Fruit fly (Drosophila melanogaster) whole organism, embryonic: ENCODE data around the gene Spt7.

Source experiments
- Blimp-1 ChIP-seq: fragments of 200-800 bp; sonication (Bioruptor generic); optimal IDR thresholded peaks from 3 replicates; lab custom pipeline; 2018; ENCODE audit warnings: missing biosample characterization, missing genetic modification characterization, mild to moderate bottlenecking, moderate library complexity, missing genetic modification reagents
- Bteb2 ChIP-seq: fragments of 200-800 bp; sonication (Bioruptor generic); optimal IDR thresholded peaks from 2 replicates; lab custom pipeline; 2016; ENCODE audit warnings: missing biosample characterization, missing genetic modification characterization
- C15 ChIP-seq: fragments of 200-800 bp; sonication (Bioruptor generic); IDR thresholded peaks from 3 replicates; pipeline ENCODE4 v1.3.6; 2022; ENCODE audit warnings: missing biosample characterization, missing genetic modification characterization
- CG10462 ChIP-seq: fragments of 200-800 bp; sonication (Bioruptor generic); optimal IDR thresholded peaks from 2 replicates; lab custom pipeline; 2016; ENCODE audit warnings: missing biosample characterization, missing genetic modification characterization
- CG11504 ChIP-seq: fragments of 200-800 bp; sonication (Bioruptor generic); optimal IDR thresholded peaks from 3 replicates; lab custom pipeline; 2019; ENCODE audit warnings: missing biosample characterization, mild to moderate bottlenecking, missing genetic modification characterization, moderate library complexity
- CG11723 ChIP-seq: fragments of 200-800 bp; sonication (Bioruptor generic); optimal IDR thresholded peaks from 2 replicates; lab custom pipeline; 2017; ENCODE audit warnings: missing biosample characterization, mild to moderate bottlenecking, missing genetic modification characterization
- CG13424 ChIP-seq: fragments of 200-800 bp; sonication (Bioruptor generic); optimal IDR thresholded peaks from 2 replicates; lab custom pipeline; 2019; ENCODE audit warnings: missing biosample characterization, mild to moderate bottlenecking, missing genetic modification characterization, moderate library complexity
- CG1602 ChIP-seq: fragments of 200-800 bp; sonication (Bioruptor generic); optimal IDR thresholded peaks from 3 replicates; lab custom pipeline; 2016; ENCODE audit warnings: missing biosample characterization, missing genetic modification characterization
- CG16863 ChIP-seq: fragments of 200-800 bp; sonication (Bioruptor generic); optimal IDR thresholded peaks from 3 replicates; lab custom pipeline; 2016; ENCODE audit warnings: missing biosample characterization, missing genetic modification characterization
- CG2199 ChIP-seq: fragments of 200-800 bp; sonication (Bioruptor generic); IDR thresholded peaks from 3 replicates; pipeline ENCODE4 v1.3.6; 2022; ENCODE audit warnings: missing biosample characterization, missing genetic modification characterization
- CG2889 ChIP-seq: fragments of 200-800 bp; sonication (Bioruptor generic); IDR thresholded peaks from 3 replicates; pipeline ENCODE4 v1.3.6; 2022; ENCODE audit warnings: missing biosample characterization, missing genetic modification characterization
- CG30431 ChIP-seq: fragments of 200-800 bp; sonication (Bioruptor generic); optimal IDR thresholded peaks from 2 replicates; lab custom pipeline; 2017; ENCODE audit warnings: missing biosample characterization, missing genetic modification characterization
- CG31365 ChIP-seq: fragments of 200-800 bp; sonication (Bioruptor generic); optimal IDR thresholded peaks from 2 replicates; lab custom pipeline; 2018; ENCODE audit warnings: missing biosample characterization, mild to moderate bottlenecking, missing genetic modification characterization
- CG3995 ChIP-seq: fragments of 200-800 bp; sonication (Bioruptor generic); optimal IDR thresholded peaks from 3 replicates; lab custom pipeline; 2016; ENCODE audit warnings: missing biosample characterization, missing genetic modification characterization
- CG4360 ChIP-seq: fragments of 200-800 bp; sonication (Bioruptor generic); IDR thresholded peaks from 2 replicates; pipeline ENCODE4 v1.3.6; 2022; ENCODE audit warnings: missing biosample characterization, missing genetic modification characterization
- CG6689 ChIP-seq: fragments of 200-800 bp; sonication (Bioruptor generic); IDR thresholded peaks from 2 replicates; pipeline ENCODE4 v1.3.6; 2022; ENCODE audit warnings: missing biosample characterization, missing genetic modification characterization
- CG6791 ChIP-seq: fragments of 200-800 bp; sonication (Bioruptor generic); IDR thresholded peaks from 3 replicates; pipeline ENCODE4 v1.3.6; 2022; ENCODE audit warnings: missing biosample characterization, missing genetic modification characterization; ENCODE audit not compliant: partially characterized antibody
- CG6813 ChIP-seq: fragments of 200-800 bp; sonication (Bioruptor generic); optimal IDR thresholded peaks from 2 replicates; lab custom pipeline; 2017; ENCODE audit warnings: missing biosample characterization, missing genetic modification characterization, mild to moderate bottlenecking, moderate library complexity, missing genetic modification reagents
- CG7928 ChIP-seq: fragments of 200-800 bp; sonication (Bioruptor generic); optimal IDR thresholded peaks from 2 replicates; lab custom pipeline; 2017; ENCODE audit warnings: missing biosample characterization, mild to moderate bottlenecking, missing genetic modification characterization
- CG8281 ChIP-seq: fragments of 200-800 bp; sonication (Bioruptor generic); optimal IDR thresholded peaks from 2 replicates; lab custom pipeline; 2018; ENCODE audit warnings: missing biosample characterization, mild to moderate bottlenecking, missing genetic modification characterization, moderate library complexity
- CrebB ChIP-seq: fragments of 200-800 bp; sonication (Bioruptor generic); optimal IDR thresholded peaks from 3 replicates; lab custom pipeline; 2018; ENCODE audit warnings: missing biosample characterization, mild to moderate bottlenecking, missing genetic modification characterization
- E2f1 ChIP-seq: fragments of 200-800 bp; sonication (Bioruptor generic); IDR thresholded peaks from 2 replicates; pipeline ENCODE4 v1.3.6; 2022; ENCODE audit warnings: missing biosample characterization, missing genetic modification characterization
- HHEX ChIP-seq: fragments of 200-800 bp; sonication (Bioruptor generic); optimal IDR thresholded peaks from 3 replicates; lab custom pipeline; 2017; ENCODE audit warnings: missing biosample characterization, mild to moderate bottlenecking, missing genetic modification characterization, missing genetic modification reagents
- Hand ChIP-seq: fragments of 200-800 bp; sonication (Bioruptor generic); optimal IDR thresholded peaks from 2 replicates; lab custom pipeline; 2017; ENCODE audit warnings: mild to moderate bottlenecking, missing biosample characterization, missing genetic modification reagents, missing genetic modification characterization
- Lpt ChIP-seq: fragments of >200 bp; optimal IDR thresholded peaks from 2 replicates; lab custom pipeline; 2018; ENCODE audit warnings: missing biosample characterization, missing genetic modification characterization
- Nf-YB ChIP-seq: fragments of 200-800 bp; sonication (Bioruptor generic); optimal IDR thresholded peaks from 3 replicates; lab custom pipeline; 2019; ENCODE audit warnings: missing biosample characterization, mild to moderate bottlenecking, missing genetic modification characterization, moderate library complexity
- NfI ChIP-seq: fragments of 200-800 bp; sonication (Bioruptor generic); optimal IDR thresholded peaks from 3 replicates; lab custom pipeline; 2018; ENCODE audit warnings: missing biosample characterization, mild to moderate bottlenecking, missing genetic modification characterization, moderate library complexity
- Opbp ChIP-seq: fragments of 200-800 bp; sonication (Bioruptor generic); IDR thresholded peaks from 3 replicates; pipeline ENCODE4 v1.3.6; 2022; ENCODE audit warnings: missing biosample characterization, missing genetic modification characterization; ENCODE audit not compliant: partially characterized antibody
- Ptx1 ChIP-seq: fragments of 200-800 bp; sonication (Bioruptor generic); IDR thresholded peaks from 2 replicates; pipeline ENCODE4 v1.3.6; 2022; ENCODE audit warnings: missing biosample characterization, missing genetic modification characterization
- Sox100B ChIP-seq: fragments of 200-800 bp; sonication (Bioruptor generic); optimal IDR thresholded peaks from 3 replicates; lab custom pipeline; 2018; ENCODE audit warnings: missing biosample characterization, mild to moderate bottlenecking, missing genetic modification characterization
- Xbp1 ChIP-seq: fragments of 200-800 bp; sonication (Bioruptor generic); optimal IDR thresholded peaks from 3 replicates; lab custom pipeline; 2016; ENCODE audit warnings: missing biosample characterization, mild to moderate bottlenecking, missing genetic modification characterization
- bab2 ChIP-seq: fragments of 200-800 bp; sonication (Bioruptor generic); optimal IDR thresholded peaks from 2 replicates; lab custom pipeline; 2016; ENCODE audit warnings: missing biosample characterization, missing genetic modification characterization
- btn ChIP-seq: fragments of 200-800 bp; sonication (Bioruptor generic); optimal IDR thresholded peaks from 2 replicates; lab custom pipeline; 2016; ENCODE audit warnings: missing biosample characterization, missing genetic modification characterization
- cg ChIP-seq: fragments of 200-800 bp; sonication (Bioruptor generic); optimal IDR thresholded peaks from 3 replicates; lab custom pipeline; 2019; ENCODE audit warnings: missing biosample characterization, mild to moderate bottlenecking, missing genetic modification characterization, moderate library complexity
- chn ChIP-seq: fragments of 200-800 bp; sonication (Bioruptor generic); optimal IDR thresholded peaks from 2 replicates; lab custom pipeline; 2016; ENCODE audit warnings: missing biosample characterization, missing genetic modification characterization
- da ChIP-seq: fragments of 200-800 bp; sonication (Bioruptor generic); optimal IDR thresholded peaks from 2 replicates; lab custom pipeline; 2016; ENCODE audit warnings: missing biosample characterization, missing genetic modification characterization
- dmrt99B ChIP-seq: fragments of 200-800 bp; sonication (Bioruptor generic); optimal IDR thresholded peaks from 2 replicates; lab custom pipeline; 2018; ENCODE audit warnings: missing biosample characterization, mild to moderate bottlenecking, missing genetic modification characterization, moderate library complexity
- dpn ChIP-seq, 2 experiments: fragments of 200-800 bp; sonication (Bioruptor generic); optimal IDR thresholded peaks; 3 replicates each; lab custom pipeline; 2016; ENCODE audit warnings: missing biosample characterization in 2 of 2, missing genetic modification characterization in 2 of 2
- en ChIP-seq: fragments of 200-800 bp; sonication (Bioruptor generic); optimal IDR thresholded peaks from 2 replicates; lab custom pipeline; 2016; ENCODE audit warnings: missing biosample characterization, missing genetic modification characterization
- grn ChIP-seq: fragments of 200-800 bp; sonication (Bioruptor generic); optimal IDR thresholded peaks from 3 replicates; lab custom pipeline; 2017; ENCODE audit warnings: missing biosample characterization, missing genetic modification characterization
- jing ChIP-seq: fragments of 200-800 bp; sonication (Bioruptor generic); optimal IDR thresholded peaks from 2 replicates; lab custom pipeline; 2018; ENCODE audit warnings: missing biosample characterization, mild to moderate bottlenecking, missing genetic modification characterization
- nerfin-2 ChIP-seq: fragments of 200-800 bp; sonication (Bioruptor generic); IDR thresholded peaks from 2 replicates; pipeline ENCODE4 v1.3.6; 2022; ENCODE audit warnings: missing biosample characterization, missing genetic modification characterization; ENCODE audit not compliant: partially characterized antibody
- peb ChIP-seq: fragments of 200-800 bp; sonication (Bioruptor generic); IDR thresholded peaks from 2 replicates; pipeline ENCODE4 v1.3.6; 2022; ENCODE audit warnings: missing biosample characterization, missing genetic modification characterization
- ro ChIP-seq: fragments of 200-800 bp; sonication (Bioruptor generic); IDR thresholded peaks from 2 replicates; pipeline ENCODE4 v1.3.6; 2022; ENCODE audit warnings: missing biosample characterization, missing genetic modification characterization
- slbo ChIP-seq: fragments of 200-800 bp; sonication (Bioruptor generic); IDR thresholded peaks from 2 replicates; pipeline ENCODE4 v1.3.6; 2022; ENCODE audit warnings: missing biosample characterization, missing genetic modification characterization
- stwl ChIP-seq: fragments of 200-800 bp; sonication (Bioruptor generic); optimal IDR thresholded peaks from 3 replicates; lab custom pipeline; 2018; ENCODE audit warnings: missing biosample characterization, mild to moderate bottlenecking, missing genetic modification characterization, moderate library complexity
- trh ChIP-seq: fragments of 200-800 bp; sonication (Bioruptor generic); optimal IDR thresholded peaks from 2 replicates; lab custom pipeline; 2016; ENCODE audit warnings: missing biosample characterization, missing genetic modification characterization
- unc-4 ChIP-seq: fragments of 200-800 bp; sonication (Bioruptor generic); IDR thresholded peaks from 2 replicates; pipeline ENCODE4 v1.3.6; 2022; ENCODE audit warnings: missing biosample characterization, missing genetic modification characterization; ENCODE audit not compliant: partially characterized antibody
- zen2 ChIP-seq: fragments of 200-800 bp; sonication (Bioruptor generic); IDR thresholded peaks from 3 replicates; pipeline ENCODE4 v1.3.6; 2022; ENCODE audit warnings: missing biosample characterization, missing genetic modification characterization; ENCODE audit not compliant: partially characterized antibody

The Spt7 gene

DNA sequence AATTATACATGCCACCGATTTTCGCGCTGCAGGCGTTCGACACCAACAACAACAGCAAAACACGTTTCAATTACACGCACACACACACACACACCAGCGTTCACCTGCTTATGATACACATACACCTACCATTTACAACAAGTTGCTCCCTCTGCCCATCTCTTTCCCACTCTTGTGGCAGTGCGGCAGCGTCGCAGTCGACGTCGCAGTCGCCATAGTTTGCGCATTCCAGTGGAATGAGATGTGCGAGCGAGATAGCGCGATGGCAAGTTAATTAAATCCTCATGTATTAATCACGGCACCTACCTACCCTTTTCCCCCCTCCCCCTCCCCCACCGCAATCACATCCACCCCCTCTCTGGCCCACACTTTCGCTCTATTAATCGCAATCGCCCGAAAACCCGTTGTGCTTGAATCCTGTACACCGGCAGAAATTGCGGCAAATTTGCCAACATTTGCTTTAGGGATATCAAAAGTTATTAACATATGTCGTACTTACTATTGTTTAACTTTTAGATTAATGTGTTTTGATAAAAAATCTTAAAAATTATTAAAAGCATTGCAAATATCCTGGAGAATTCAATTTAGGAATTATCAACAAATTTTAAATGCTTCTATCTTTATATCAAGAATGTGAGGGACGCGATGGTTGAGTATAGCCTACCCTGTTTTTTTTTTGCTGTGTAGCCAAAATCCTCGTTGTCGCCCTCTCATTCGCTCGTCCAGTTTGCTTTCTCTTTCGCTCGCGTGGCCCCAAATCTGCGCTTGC, 47.7 kb upstream of the Spt7 start (continued):
- TF ChIP-seq Bteb2 (GFP tag; lab: Kevin White, UChicago): no peak
- no peak for TF ChIP-seq CG7928 (GFP tag; lab: Kevin White, UChicago)
- no peak for TF ChIP-seq trh (GFP tag; lab: Kevin White, UChicago)
- TF ChIP-seq Blimp-1 (GFP tag; lab: Kevin White, UChicago): peak; percentile 32
- no peak for TF ChIP-seq CG2199 (GFP tag; lab: Robert Waterston, UW)
- TF ChIP-seq btn (GFP tag; lab: Kevin White, UChicago): no peak
- TF ChIP-seq Nf-YB (GFP tag; lab: Kevin White, UChicago): peak; percentile 78
- peak; percentile 77 for TF ChIP-seq CG4360 (GFP tag; lab: Robert Waterston, UW)
- no peak for TF ChIP-seq en
- TF ChIP-seq peb: no peak
- TF ChIP-seq grn (GFP tag; lab: Kevin White, UChicago): no peak
- TF ChIP-seq CG11723: no peak
- no peak for TF ChIP-seq bab2 (GFP tag; lab: Kevin White, UChicago)
- TF ChIP-seq Lpt (GFP tag; lab: Kevin White, UChicago): no peak
- no peak for TF ChIP-seq Opbp (GFP tag; lab: Robert Waterston, UW)
- peak; percentile 36; the same call in 1 of the 2 replicates for TF ChIP-seq Ptx1 (GFP tag; lab: Robert Waterston, UW)
- no peak for TF ChIP-seq da (GFP tag; lab: Kevin White, UChicago)
- TF ChIP-seq HHEX (GFP tag; lab: Kevin White, UChicago): peak; percentile 34
- TF ChIP-seq CG31365: no peak
- peak in 1 of 2 experiments; percentile 22 for TF ChIP-seq dpn (GFP tag; optimal IDR thresholded peaks at IDR 0.05; lab: Kevin White, UChicago)
- peak; percentile 53 for TF ChIP-seq Sox100B (GFP tag; lab: Kevin White, UChicago)
- no peak for TF ChIP-seq unc-4 (GFP tag; lab: Robert Waterston, UW)
- TF ChIP-seq ro: no peak
- peak; percentile 2 for TF ChIP-seq CG6813 (GFP tag; lab: Kevin White, UChicago)
- no peak for TF ChIP-seq CG6791 (GFP tag; lab: Robert Waterston, UW)
- peak; percentile 28 for TF ChIP-seq Hand (GFP tag; lab: Kevin White, UChicago)
- TF ChIP-seq slbo (GFP tag; lab: Robert Waterston, UW): peak; percentile 42; the same call in 1 of the 2 replicates
- no peak for TF ChIP-seq jing (GFP tag; lab: Kevin White, UChicago)
- TF ChIP-seq CG11504 (tag; lab: Kevin White, UChicago): peak; percentile 66
- TF ChIP-seq CG10462 (GFP tag; lab: Kevin White, UChicago): no peak
- TF ChIP-seq CrebB (tag; lab: Kevin White, UChicago): no peak
- TF ChIP-seq Xbp1: peak; percentile 43
- TF ChIP-seq CG1602 (GFP tag; lab: Kevin White, UChicago): peak; percentile 25
- peak; percentile 19; the same call in 1 of the 2 replicates for TF ChIP-seq E2f1 (GFP tag; lab: Robert Waterston, UW)
- TF ChIP-seq CG3995 (GFP tag; lab: Kevin White, UChicago): no peak
- TF ChIP-seq C15 (GFP tag; lab: Robert Waterston, UW): no peak
- TF ChIP-seq CG16863 (GFP tag; lab: Kevin White, UChicago): no peak
- TF ChIP-seq chn (GFP tag; lab: Kevin White, UChicago): no peak
- peak; percentile 52 for TF ChIP-seq CG13424
- peak; percentile 60 for TF ChIP-seq CG6689
- peak; percentile 41 for TF ChIP-seq CG30431 (GFP tag; lab: Kevin White, UChicago)
- TF ChIP-seq nerfin-2: no peak
- TF ChIP-seq CG8281 (tag; lab: Kevin White, UChicago): no peak
- TF ChIP-seq NfI: peak; percentile 30
- TF ChIP-seq zen2 (GFP tag; lab: Robert Waterston, UW): no peak
- TF ChIP-seq stwl (tag; lab: Kevin White, UChicago): no peak
- TF ChIP-seq cg (GFP tag; lab: Kevin White, UChicago): peak; percentile 83
- TF ChIP-seq CG2889 (GFP tag; lab: Robert Waterston, UW): no peak
- TF ChIP-seq dmrt99B (tag; lab: Kevin White, UChicago): peak; percentile 65
